Fruit fly (Drosophila melanogaster): ENCODE measurements around the gene CG43373.
A peak's percentile ranks its signal among the peaks of the same experiment; 100 is the strongest.

Gene CG43373

DNA sequence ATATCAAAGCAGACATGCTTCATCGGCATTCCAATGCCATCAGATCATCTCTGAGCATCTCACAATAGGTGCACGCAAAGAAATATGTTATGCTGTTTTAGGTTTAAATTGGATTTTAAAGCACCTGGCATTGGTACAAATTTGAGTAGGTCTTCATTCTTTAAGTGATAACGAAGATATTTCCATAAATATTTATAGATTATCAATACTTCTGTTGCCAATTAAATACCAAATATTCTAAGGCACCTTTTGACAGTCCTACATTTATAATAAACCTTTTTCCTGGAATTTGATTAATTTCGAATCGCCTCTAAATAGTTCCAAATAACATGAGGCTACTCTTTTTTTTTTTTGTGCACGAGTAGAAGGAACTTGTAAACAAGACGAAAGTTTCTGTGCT, 69.0 kb downstream of the CG43373 start (continued):
- TF ChIP-seq lbe (GFP tag; optimal IDR thresholded peaks at IDR 0.05), result no peak
- no peak for TF ChIP-seq chn (GFP tag; optimal IDR thresholded peaks at IDR 0.05)
- TF ChIP-seq sens (GFP tag), result peak; percentile 79
- no peak for TF ChIP-seq Optix (GFP tag; IDR thresholded peaks at IDR 0.05)
- no peak for TF ChIP-seq Kr (GFP tag; optimal IDR thresholded peaks at IDR 0.05)
- TF ChIP-seq CG15479 (GFP tag; optimal IDR thresholded peaks at IDR 0.05), result no peak
- TF ChIP-seq CG12219 (GFP tag; optimal IDR thresholded peaks at IDR 0.05), result no peak
- TF ChIP-seq CG34422 (GFP tag; IDR thresholded peaks at IDR 0.05), result no peak
- TF ChIP-seq ATbp (GFP tag; optimal IDR thresholded peaks at IDR 0.05), result peak; percentile 29
- no peak for TF ChIP-seq CG32772 (GFP tag; IDR thresholded peaks at IDR 0.05)
- TF ChIP-seq CG10209 (GFP tag; optimal IDR thresholded peaks at IDR 0.05), result peak; percentile 17
- TF ChIP-seq CG3726 (GFP tag; IDR thresholded peaks at IDR 0.05), result no peak
- no peak for TF ChIP-seq Hey (tag; optimal IDR thresholded peaks at IDR 0.05)
- no peak for TF ChIP-seq CG13624 (GFP tag; optimal IDR thresholded peaks at IDR 0.05)
- no peak for TF ChIP-seq CG1024 (GFP tag; IDR thresholded peaks at IDR 0.05)
- no peak for TF ChIP-seq Doc3 (GFP tag; IDR thresholded peaks at IDR 0.05; ENCODE audit: partially characterized antibody)
- no peak for TF ChIP-seq D (optimal IDR thresholded peaks at IDR 0.05)
- no peak for TF ChIP-seq D (GFP tag; optimal IDR thresholded peaks at IDR 0.05)
- TF ChIP-seq sens-2 (GFP tag; IDR thresholded peaks at IDR 0.05), result no peak
- no peak for TF ChIP-seq Opbp (GFP tag; IDR thresholded peaks at IDR 0.05; ENCODE audit: partially characterized antibody)
- no peak for TF ChIP-seq CG2120 (GFP tag; optimal IDR thresholded peaks at IDR 0.05)
- no peak for TF ChIP-seq shn (GFP tag; optimal IDR thresholded peaks at IDR 0.05)
- TF ChIP-seq amos (GFP tag; IDR thresholded peaks at IDR 0.05; ENCODE audit: partially characterized antibody), result no peak
- TF ChIP-seq knrl (GFP tag; IDR thresholded peaks at IDR 0.05; ENCODE audit: partially characterized antibody), result no peak
- no peak for TF ChIP-seq CG8478 (optimal IDR thresholded peaks at IDR 0.05)
- no peak for TF ChIP-seq CG17829 (tag; optimal IDR thresholded peaks at IDR 0.05)
- TF ChIP-seq CG2889 (GFP tag; IDR thresholded peaks at IDR 0.05), result no peak
- peak; percentile 9 for TF ChIP-seq CG18262 (tag; optimal IDR thresholded peaks at IDR 0.05)
- no peak for TF ChIP-seq CG14860 (GFP tag; IDR thresholded peaks at IDR 0.05; ENCODE audit: partially characterized antibody)
- TF ChIP-seq CG11504 (tag; optimal IDR thresholded peaks at IDR 0.05), result peak; percentile 58
- TF ChIP-seq toy (GFP tag; IDR thresholded peaks at IDR 0.05), result no peak
- no peak for TF ChIP-seq CG5180 (GFP tag; optimal IDR thresholded peaks at IDR 0.05)
- peak; percentile 10 for TF ChIP-seq dmrt11E (tag; optimal IDR thresholded peaks at IDR 0.05)
- no peak for TF ChIP-seq CG6813 (GFP tag; optimal IDR thresholded peaks at IDR 0.05)
- TF ChIP-seq HLH54F (GFP tag; optimal IDR thresholded peaks at IDR 0.05), result no peak
- no peak for TF ChIP-seq CG30431 (GFP tag; optimal IDR thresholded peaks at IDR 0.05)
- no peak for TF ChIP-seq MTF-1 (GFP tag; optimal IDR thresholded peaks at IDR 0.05; ENCODE audit: borderline replicate concordance)
- TF ChIP-seq Adf1 (GFP tag; IDR thresholded peaks at IDR 0.05), result no peak
- no peak for TF ChIP-seq CG13123 (GFP tag; optimal IDR thresholded peaks at IDR 0.05)
- TF ChIP-seq CG8089 (GFP tag; optimal IDR thresholded peaks at IDR 0.05), result no peak
- no peak for TF ChIP-seq CG10543 (GFP tag; optimal IDR thresholded peaks at IDR 0.05)
- no peak; the same call in 2 of the 3 replicates for TF ChIP-seq so (GFP tag; IDR thresholded peaks at IDR 0.05)
- TF ChIP-seq Gsc (GFP tag; IDR thresholded peaks at IDR 0.05), result no peak
- no peak for TF ChIP-seq CG9817 (tag; optimal IDR thresholded peaks at IDR 0.05)
- 0 out of 2 replicates have a peak, but pooled peaks have one; percentile 5 for TF ChIP-seq esg (GFP tag; conservative IDR thresholded peaks at IDR 0.05)
- no peak for TF ChIP-seq tup (GFP tag; optimal IDR thresholded peaks at IDR 0.05)
- TF ChIP-seq prd (optimal IDR thresholded peaks at IDR 0.05), result no peak
- TF ChIP-seq prd (GFP tag; IDR thresholded peaks at IDR 0.05), result no peak
- TF ChIP-seq Hmx (GFP tag; optimal IDR thresholded peaks at IDR 0.05), result no peak
- TF ChIP-seq bbx (GFP tag; IDR thresholded peaks at IDR 0.05; ENCODE audit: partially characterized antibody), result no peak
- no peak for TF ChIP-seq ab (GFP tag; optimal IDR thresholded peaks at IDR 0.05)
- TF ChIP-seq Gug (GFP tag; IDR thresholded peaks at IDR 0.05), result no peak
